Worm (Caenorhabditis elegans) whole organism, L1 larva: ENCODE data around the gene Y60C6A.3.

Experiments used
- C04F5.9 ChIP-seq: sonication (generic microtip); optimal IDR thresholded peaks from 2 replicates; lab custom pipeline; 2016; ENCODE audit warnings: missing genetic modification characterization, missing compliant biosample characterization
- C16A3.4 ChIP-seq: fragments of 150-350 bp; optimal IDR thresholded peaks from 2 replicates; lab custom pipeline; 2014; ENCODE audit warnings: missing biosample characterization, missing genetic modification characterization
- C34B4.2 ChIP-seq: sonication (generic microtip); optimal IDR thresholded peaks from 2 replicates; lab custom pipeline; 2017; ENCODE audit warnings: mild to moderate bottlenecking, missing genetic modification characterization, missing compliant biosample characterization
- Y116A8C.19 ChIP-seq: sonication (generic microtip); optimal IDR thresholded peaks from 2 replicates; lab custom pipeline; 2016; ENCODE audit warnings: missing compliant biosample characterization, missing genetic modification characterization, borderline replicate concordance
- aha-1 ChIP-seq: fragments of 150-350 bp; optimal IDR thresholded peaks from 2 replicates; lab custom pipeline; 2014; ENCODE audit warnings: missing biosample characterization, missing genetic modification characterization
- aly-2 ChIP-seq: fragments of 150-350 bp; optimal IDR thresholded peaks from 2 replicates; lab custom pipeline; 2014; ENCODE audit warnings: missing biosample characterization, missing genetic modification characterization
- ama-1 ChIP-seq: fragments of 150-350 bp; optimal IDR thresholded peaks from 2 replicates; lab custom pipeline; 2014
- blmp-1 ChIP-seq: fragments of 150-350 bp; optimal IDR thresholded peaks from 2 replicates; lab custom pipeline; 2014; ENCODE audit warnings: missing biosample characterization, missing genetic modification characterization
- ceh-63 ChIP-seq: fragments of 200-800 bp; sonication (Bioruptor generic); optimal IDR thresholded peaks from 2 replicates; lab custom pipeline; 2018; ENCODE audit warnings: mild to moderate bottlenecking, missing genetic modification characterization, missing compliant biosample characterization
- ceh-8 ChIP-seq: fragments of 200-800 bp; sonication (Bioruptor generic); optimal IDR thresholded peaks from 2 replicates; lab custom pipeline; 2018; ENCODE audit warnings: mild to moderate bottlenecking, missing genetic modification characterization, moderate library complexity, missing compliant biosample characterization
- ceh-82 ChIP-seq, 3 experiments: fragments of 150-350 bp in 1 of 3; sonication (generic microtip) in 2 of 3; optimal IDR thresholded peaks; 2 replicates each; lab custom pipeline; 2014 to 2017; ENCODE audit warnings: missing biosample characterization in 3 of 3, missing genetic modification characterization in 3 of 3
- ceh-88 ChIP-seq: fragments of 200-800 bp; sonication (Bioruptor generic); IDR thresholded peaks from 2 replicates; pipeline ENCODE4 v1.3.6; 2022; ENCODE audit warnings: missing genetic modification characterization, missing compliant biosample characterization
- efl-3 ChIP-seq: fragments of 200-800 bp; sonication (Bioruptor generic); optimal IDR thresholded peaks from 2 replicates; lab custom pipeline; 2018; ENCODE audit warnings: mild to moderate bottlenecking, missing genetic modification characterization, missing compliant biosample characterization
- egl-13 ChIP-seq: sonication (generic microtip); optimal IDR thresholded peaks from 2 replicates; lab custom pipeline; 2016; ENCODE audit warnings: missing genotype, missing genetic modification reagents, missing genetic modification characterization, missing compliant biosample characterization
- elt-2 ChIP-seq: sonication (generic microtip); optimal IDR thresholded peaks from 2 replicates; lab custom pipeline; 2016; ENCODE audit warnings: missing genetic modification characterization, mild to moderate bottlenecking, inconsistent platforms, missing compliant biosample characterization, missing genetic modification reagents
- elt-3 ChIP-seq, 6 experiments: fragments of 150-350 bp in 1 of 6; sonication (generic microtip); optimal IDR thresholded peaks; 2 replicates each; lab custom pipeline; 2017 to 2018; ENCODE audit warnings: missing biosample characterization in 6 of 6, missing genetic modification characterization in 6 of 6, inconsistent platforms in 1 of 6
- grh-1 ChIP-seq: fragments of 200-800 bp; sonication (Bioruptor generic); IDR thresholded peaks from 2 replicates; pipeline ENCODE4 v1.3.6; 2022; ENCODE audit warnings: missing genetic modification reagents, missing genetic modification characterization, missing compliant biosample characterization
- irx-1 ChIP-seq: sonication (generic microtip); optimal IDR thresholded peaks from 2 replicates; lab custom pipeline; 2016; ENCODE audit warnings: missing genetic modification characterization, missing compliant biosample characterization
- jun-1 ChIP-seq: fragments of 150-350 bp; optimal IDR thresholded peaks from 2 replicates; lab custom pipeline; 2014; ENCODE audit warnings: missing biosample characterization, missing genetic modification reagents, missing genetic modification characterization
- lin-14 ChIP-seq: fragments of 200-800 bp; sonication (Bioruptor generic); optimal IDR thresholded peaks from 2 replicates; lab custom pipeline; 2018; ENCODE audit warnings: mild to moderate bottlenecking, missing genetic modification characterization, moderate library complexity, missing compliant biosample characterization
- lin-15B ChIP-seq: fragments of 150-350 bp; sonication (generic microtip); optimal IDR thresholded peaks from 3 replicates; lab custom pipeline; 2014; ENCODE audit warnings: missing biosample characterization, missing genetic modification characterization
- lin-35 ChIP-seq, 2 experiments: fragments of 150-350 bp; optimal IDR thresholded peaks; 2 replicates each; lab custom pipeline; 2014; ENCODE audit warnings: missing biosample characterization in 2 of 2, missing genetic modification characterization in 2 of 2, missing genetic modification reagents in 2 of 2
- lir-3 ChIP-seq: sonication (generic microtip); optimal IDR thresholded peaks from 2 replicates; lab custom pipeline; 2016; ENCODE audit warnings: mild to moderate bottlenecking, missing genetic modification characterization, moderate library complexity, missing compliant biosample characterization; ENCODE audit not compliant: poor library complexity
- lsy-2 ChIP-seq, 2 experiments: fragments of 150-350 bp; optimal IDR thresholded peaks; 2 replicates each; lab custom pipeline; 2014; ENCODE audit warnings: missing biosample characterization in 2 of 2, missing genetic modification characterization in 2 of 2
- mdl-1 ChIP-seq, 2 experiments: fragments of 150-350 bp; optimal IDR thresholded peaks; 2 replicates each; lab custom pipeline; 2014 to 2017; ENCODE audit warnings: missing biosample characterization in 2 of 2, missing genetic modification characterization in 2 of 2, inconsistent platforms in 1 of 2
- mef-2 ChIP-seq: fragments of 150-350 bp; optimal IDR thresholded peaks from 2 replicates; lab custom pipeline; 2014; ENCODE audit warnings: missing biosample characterization, missing genetic modification characterization
- nhr-11 ChIP-seq: fragments of 150-350 bp; optimal IDR thresholded peaks from 2 replicates; lab custom pipeline; 2014; ENCODE audit warnings: missing biosample characterization, missing genetic modification characterization
- nhr-12 ChIP-seq: sonication (generic microtip); optimal IDR thresholded peaks from 2 replicates; lab custom pipeline; 2017; ENCODE audit warnings: missing biosample characterization, missing genetic modification characterization
- nhr-20 ChIP-seq: sonication (generic microtip); optimal IDR thresholded peaks from 2 replicates; lab custom pipeline; 2016; ENCODE audit warnings: mild to moderate bottlenecking, missing genetic modification characterization, missing compliant biosample characterization
- nhr-237 ChIP-seq: fragments of 150-350 bp; optimal IDR thresholded peaks from 2 replicates; lab custom pipeline; 2014; ENCODE audit warnings: missing biosample characterization, missing genetic modification characterization
- nhr-28 ChIP-seq: fragments of 150-350 bp; optimal IDR thresholded peaks from 2 replicates; lab custom pipeline; 2014; ENCODE audit warnings: missing biosample characterization, missing genetic modification characterization
- nhr-47 ChIP-seq: sonication (generic microtip); optimal IDR thresholded peaks from 2 replicates; lab custom pipeline; 2016; ENCODE audit warnings: mild to moderate bottlenecking, missing genetic modification characterization, moderate library complexity, missing compliant biosample characterization
- nhr-71 ChIP-seq: sonication (generic microtip); optimal IDR thresholded peaks from 2 replicates; lab custom pipeline; 2016; ENCODE audit warnings: mild to moderate bottlenecking, missing genetic modification characterization, moderate library complexity, missing compliant biosample characterization
- nhr-76 ChIP-seq: sonication (generic microtip); optimal IDR thresholded peaks from 2 replicates; lab custom pipeline; 2017; ENCODE audit warnings: missing biosample characterization, missing genetic modification characterization
- nhr-84 ChIP-seq: sonication (generic microtip); optimal IDR thresholded peaks from 2 replicates; lab custom pipeline; 2017; ENCODE audit warnings: missing biosample characterization, missing genetic modification characterization
- nhr-85 ChIP-seq: sonication (generic microtip); peaks from one replicate; lab custom pipeline; 2016; ENCODE audit warnings: missing genetic modification characterization, inconsistent platforms, missing compliant biosample characterization
- pag-3 ChIP-seq: sonication (generic microtip); optimal IDR thresholded peaks from 2 replicates; lab custom pipeline; 2017; ENCODE audit warnings: missing genetic modification characterization, mild to moderate bottlenecking, missing compliant biosample characterization, antibody characterized with exemption, borderline replicate concordance; ENCODE audit not compliant: insufficient read depth
- pax-3 ChIP-seq: fragments of 200-800 bp; sonication (Bioruptor generic); optimal IDR thresholded peaks from 2 replicates; lab custom pipeline; 2018; ENCODE audit warnings: mild to moderate bottlenecking, missing genetic modification characterization, moderate library complexity, missing compliant biosample characterization
- pqm-1 ChIP-seq: sonication (generic microtip); optimal IDR thresholded peaks from 3 replicates; lab custom pipeline; 2017; ENCODE audit warnings: missing biosample characterization, missing genetic modification characterization
- skn-1 ChIP-seq: fragments of 150-350 bp; optimal IDR thresholded peaks from 2 replicates; lab custom pipeline; 2014; ENCODE audit warnings: missing biosample characterization, missing genetic modification characterization
- snpc-4 ChIP-seq: fragments of 150-350 bp; optimal IDR thresholded peaks from 2 replicates; lab custom pipeline; 2014; ENCODE audit warnings: missing biosample characterization, missing genetic modification characterization
- sox-4 ChIP-seq: sonication (generic microtip); optimal IDR thresholded peaks from 2 replicates; lab custom pipeline; 2016; ENCODE audit warnings: missing genetic modification characterization, missing compliant biosample characterization
- sptf-1 ChIP-seq: fragments of 150-350 bp; optimal IDR thresholded peaks from 2 replicates; lab custom pipeline; 2014; ENCODE audit warnings: missing biosample characterization, missing genetic modification characterization
- sup-37 ChIP-seq: fragments of 200-800 bp; sonication (Bioruptor generic); optimal IDR thresholded peaks from 2 replicates; lab custom pipeline; 2018; ENCODE audit warnings: mild to moderate bottlenecking, missing genetic modification characterization, missing compliant biosample characterization
- unc-62 ChIP-seq: fragments of 150-350 bp; optimal IDR thresholded peaks from 2 replicates; lab custom pipeline; 2014; ENCODE audit warnings: missing biosample characterization, missing genetic modification reagents, missing genetic modification characterization
- zip-4 ChIP-seq: fragments of 200-800 bp; sonication (Bioruptor generic); optimal IDR thresholded peaks from 2 replicates; lab custom pipeline; 2018; ENCODE audit warnings: mild to moderate bottlenecking, missing genetic modification characterization, moderate library complexity, missing compliant biosample characterization
- ztf-11 ChIP-seq, 2 experiments: sonication (generic microtip); optimal IDR thresholded peaks; 2 replicates each; lab custom pipeline; 2016 to 2017; ENCODE audit warnings: missing genetic modification characterization in 2 of 2, missing biosample characterization in 1 of 2, missing compliant biosample characterization in 1 of 2
- ztf-4 ChIP-seq: fragments of 150-350 bp; optimal IDR thresholded peaks from 2 replicates; lab custom pipeline; 2014; ENCODE audit warnings: missing biosample characterization, missing genetic modification characterization

Gene Y60C6A.3

ce11 chrV:4785333-4785852, at the start of gene Y60C6A.3, which contains the start of gene Y60C6A.2:
TSS of gene Y60C6A.3 (plus strand) at chrV:4785802.
TSS of gene Y60C6A.2 (minus strand) at chrV:4785433.
- TF ChIP-seq skn-1 (tag; lab: Kevin White, UChicago) (no peak), C04F5.9 (tag; lab: Kevin White, UChicago) (no peak), lin-14 (no peak), lin-15B (tag; lab: Kevin White, UChicago) (no peak), nhr-237 (tag; lab: Kevin White, UChicago) (no peak), nhr-84 (tag; lab: Kevin White, UChicago) (no peak), nhr-71 (tag; lab: Kevin White, UChicago) (no peak), nhr-20 (no peak), efl-3 (no peak), C16A3.4 (tag; lab: Kevin White, UChicago) (no peak), egl-13 (no peak), ztf-11 (tag; optimal IDR thresholded peaks at IDR 0.05; lab: Kevin White, UChicago) (no peak), lin-35 (GFP tag; optimal IDR thresholded peaks at IDR 0.05; lab: Kevin White, UChicago) (no peak), ama-1 (lab: Kevin White, UChicago) (no peak), lsy-2 (tag; optimal IDR thresholded peaks at IDR 0.05; lab: Kevin White, UChicago) (no peak), elt-2 (tag; lab: Kevin White, UChicago) (no peak), sox-4 (tag; lab: Kevin White, UChicago) (no peak), nhr-85 (tag; lab: Kevin White, UChicago) (no peak), zip-4 (GFP tag; lab: Kevin White, UChicago) (no peak)
- TF ChIP-seq, all 84 proteins: peak for 0

- peak; percentile 18 for TF ChIP-seq jun-1
- no peak for TF ChIP-seq nhr-20
- peak; percentile 62 for TF ChIP-seq elt-2 (tag; lab: Kevin White, UChicago)
These were observed 47.9 kb upstream of the Y60C6A.3 start, which contains the start of gene F39G3.2 for ce11 chrV:4737727-4738126. TSS of gene F39G3.2 (plus strand) at chrV:4737831.

DNA sequence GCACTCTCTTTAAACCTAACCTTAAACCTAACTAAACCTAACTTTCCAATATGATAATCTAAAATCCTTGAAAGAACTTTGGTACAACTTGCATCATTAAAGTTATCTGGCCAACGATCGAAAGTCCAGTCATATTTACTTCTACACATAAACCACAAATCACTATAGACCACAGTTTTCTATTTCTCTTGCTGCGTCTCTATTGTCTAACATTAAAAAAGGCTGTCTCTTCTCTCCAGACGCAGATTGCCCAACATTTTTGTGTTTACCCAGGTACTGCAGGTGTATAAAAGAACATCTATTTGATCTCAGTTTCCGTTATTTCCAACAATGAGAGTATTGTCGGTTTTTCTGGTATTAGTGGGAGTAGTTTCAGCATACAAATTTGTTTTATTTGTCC, 43.4 kb upstream of the Y60C6A.3 start, which contains the start of gene ugt-61:
Gene ugt-61, plus strand, starts transcription at position 233 of the 400 bp plus-strand sequence.
- TF ChIP-seq nhr-47 = no peak
- no peak for TF ChIP-seq unc-62
- TF ChIP-seq ceh-88 (GFP tag; lab: Robert Waterston, UW) = no peak
- no peak for TF ChIP-seq sptf-1 (tag; lab: Kevin White, UChicago)
- TF ChIP-seq pax-3 (tag; lab: Kevin White, UChicago) = no peak
- no peak for TF ChIP-seq ceh-8
- no peak for TF ChIP-seq aly-2 (tag; lab: Kevin White, UChicago)
- TF ChIP-seq pag-3 = no peak
- no peak for TF ChIP-seq Y116A8C.19 (tag; lab: Kevin White, UChicago)
- peak; percentile 33 for TF ChIP-seq blmp-1 (tag; lab: Kevin White, UChicago)
- no peak for TF ChIP-seq aha-1 (tag; lab: Kevin White, UChicago)
- no peak for TF ChIP-seq mef-2 (tag; lab: Kevin White, UChicago)
- TF ChIP-seq ztf-4 (tag; lab: Kevin White, UChicago) = no peak
- no peak for TF ChIP-seq zip-4 (GFP tag; lab: Kevin White, UChicago)
- TF ChIP-seq nhr-71 (tag; lab: Kevin White, UChicago) = no peak
- TF ChIP-seq nhr-84 (tag; lab: Kevin White, UChicago) = no peak
- TF ChIP-seq lin-35 (GFP tag; optimal IDR thresholded peaks at IDR 0.05; lab: Kevin White, UChicago) = peak in 1 of 2 experiments; percentile 15
- TF ChIP-seq sox-4 (tag; lab: Kevin White, UChicago) = no peak
- no peak for TF ChIP-seq ceh-82 (tag; optimal IDR thresholded peaks at IDR 0.05; lab: Kevin White, UChicago)
- TF ChIP-seq lsy-2 (tag; optimal IDR thresholded peaks at IDR 0.05; lab: Kevin White, UChicago) = no peak
- no peak for TF ChIP-seq lir-3 (tag; lab: Kevin White, UChicago)
- no peak for TF ChIP-seq pqm-1 (tag; lab: Kevin White, UChicago)
- peak in 1 of 6 experiments; percentile 9 for TF ChIP-seq elt-3 (tag; optimal IDR thresholded peaks at IDR 0.05; lab: Kevin White, UChicago)
- no peak for TF ChIP-seq grh-1 (GFP tag; lab: Robert Waterston, UW)
- TF ChIP-seq nhr-11 (tag; lab: Kevin White, UChicago) = no peak
- no peak for TF ChIP-seq nhr-12 (tag; lab: Kevin White, UChicago)
- TF ChIP-seq ceh-63 = no peak
- no peak for TF ChIP-seq jun-1
- TF ChIP-seq C34B4.2 (tag; lab: Kevin White, UChicago) = no peak
- TF ChIP-seq mdl-1 (tag; optimal IDR thresholded peaks at IDR 0.05; lab: Kevin White, UChicago) = no peak
- no peak for TF ChIP-seq nhr-28 (tag; lab: Kevin White, UChicago)
- no peak for TF ChIP-seq irx-1 (tag; lab: Kevin White, UChicago)
- TF ChIP-seq sup-37 (GFP tag; lab: Kevin White, UChicago) = no peak
- no peak for TF ChIP-seq nhr-76 (tag; lab: Kevin White, UChicago)
- TF ChIP-seq snpc-4 (tag; lab: Kevin White, UChicago) = no peak
- no peak for TF ChIP-seq nhr-237 (tag; lab: Kevin White, UChicago)
